Worm (Caenorhabditis elegans): ENCODE results near the gene anat-1.

anat-1 gene

DNA sequence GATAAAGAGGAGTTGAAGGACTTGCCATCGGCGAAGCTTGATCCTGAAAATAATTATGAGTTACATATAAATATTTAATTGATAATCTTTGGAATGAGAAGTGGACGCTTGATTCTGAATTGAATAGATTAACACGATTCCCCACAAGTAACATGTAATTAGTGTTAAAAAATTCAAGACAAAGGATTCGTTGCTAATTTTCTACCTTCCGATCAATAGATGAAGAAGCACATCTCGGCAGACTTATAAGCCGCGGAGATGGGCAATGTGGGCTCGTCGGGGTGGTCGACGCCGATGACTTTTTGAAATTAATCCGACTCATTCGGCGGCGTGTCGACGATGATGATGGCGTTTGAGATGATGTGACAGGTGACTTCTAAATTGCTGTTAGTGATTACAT, 23.6 kb upstream of the anat-1 start:
- no peak for TF ChIP-seq dox-1 (GFP tag; IDR thresholded peaks at IDR 0.05)
- no peak for TF ChIP-seq ztf-22 (GFP tag; optimal IDR thresholded peaks at IDR 0.05)
- no peak for TF ChIP-seq lsy-27 (tag; optimal IDR thresholded peaks at IDR 0.05; ENCODE audit: borderline replicate concordance, insufficient read depth)
- no peak for TF ChIP-seq efl-1 (GFP tag; optimal IDR thresholded peaks at IDR 0.05)
- no peak for TF ChIP-seq egl-44 (GFP tag; IDR thresholded peaks at IDR 0.05)
- TF ChIP-seq F49E8.2 (tag; optimal IDR thresholded peaks at IDR 0.05; ENCODE audit: insufficient read depth): no peak

DNA sequence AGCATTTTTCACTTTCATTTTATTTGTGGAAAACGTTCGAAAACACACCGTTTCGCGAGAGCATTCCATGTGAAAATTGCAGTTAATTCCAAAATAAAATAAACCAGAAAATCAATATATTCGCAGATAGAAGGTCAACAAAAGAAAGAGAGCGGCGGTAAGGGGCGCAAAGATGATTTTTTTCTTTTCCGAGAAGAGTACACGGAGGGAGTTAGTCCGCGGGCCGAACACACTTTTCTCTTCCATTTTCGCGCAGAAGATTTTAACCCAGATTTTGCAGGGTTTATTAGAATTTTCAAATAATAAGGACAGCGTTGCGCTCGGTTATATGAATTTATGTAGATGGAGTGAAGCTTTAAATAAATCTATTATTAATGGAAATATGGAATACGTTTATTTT, 23.0 kb upstream of the anat-1 start:
- TF ChIP-seq rcor-1 (GFP tag; IDR thresholded peaks at IDR 0.05): peak; percentile 11; the same call in 1 of the 2 replicates
- TF ChIP-seq snpc-3.4 (tag; optimal IDR thresholded peaks at IDR 0.05): peak; percentile 5
- 0 out of 2 replicates have a peak, but pooled peaks have one; percentile 22 for TF ChIP-seq mcd-1 (GFP tag; IDR thresholded peaks at IDR 0.05)
- peak; percentile 39; the same call in 1 of the 2 replicates for TF ChIP-seq madf-6 (GFP tag; IDR thresholded peaks at IDR 0.05)
- no peak for TF ChIP-seq ceh-58 (GFP tag; IDR thresholded peaks at IDR 0.05)
- TF ChIP-seq Y67H2A.10 (GFP tag; conservative IDR thresholded peaks at IDR 0.05): 0 out of 2 replicates have a peak, but pooled peaks have one; percentile 13
- TF ChIP-seq nhr-27 (tag; optimal IDR thresholded peaks at IDR 0.05): no peak
- TF ChIP-seq snpc-4 (GFP tag; optimal IDR thresholded peaks at IDR 0.05): no peak
- TF ChIP-seq snpc-4 (tag; optimal IDR thresholded peaks at IDR 0.05): peak in 3 of 4 experiments; percentile 58 to 71 (median 60)
- TF ChIP-seq ceh-27 (GFP tag; optimal IDR thresholded peaks at IDR 0.05): peak; percentile 39
- peak; percentile 5 for TF ChIP-seq unc-130 (GFP tag; optimal IDR thresholded peaks at IDR 0.05)
- no peak for TF ChIP-seq lag-1 (GFP tag; IDR thresholded peaks at IDR 0.05)
- no peak for TF ChIP-seq F55B11.4 (tag; optimal IDR thresholded peaks at IDR 0.05; ENCODE audit: borderline replicate concordance, insufficient read depth)
- no peak for TF ChIP-seq nfya-1 (tag; optimal IDR thresholded peaks at IDR 0.05; ENCODE audit: borderline replicate concordance, insufficient read depth)
- no peak for TF ChIP-seq attf-5 (GFP tag; optimal IDR thresholded peaks at IDR 0.05)
- no peak for TF ChIP-seq tbp1 (GFP tag; optimal IDR thresholded peaks at IDR 0.05)
- TF ChIP-seq ZK185.1 (tag; optimal IDR thresholded peaks at IDR 0.05; ENCODE audit: poor library complexity, severe bottlenecking): peak; percentile 12
- no peak for TF ChIP-seq egl-44 (GFP tag; IDR thresholded peaks at IDR 0.05)
- 0 out of 2 replicates have a peak, but pooled peaks have one; percentile 15 for TF ChIP-seq madf-8 (GFP tag; conservative IDR thresholded peaks at IDR 0.05)
- TF ChIP-seq K11D2.4 (GFP tag; IDR thresholded peaks at IDR 0.05): 0 out of 2 replicates have a peak, but pooled peaks have one; percentile 45
- TF ChIP-seq attf-3 (GFP tag; conservative IDR thresholded peaks at IDR 0.05): no peak

DNA sequence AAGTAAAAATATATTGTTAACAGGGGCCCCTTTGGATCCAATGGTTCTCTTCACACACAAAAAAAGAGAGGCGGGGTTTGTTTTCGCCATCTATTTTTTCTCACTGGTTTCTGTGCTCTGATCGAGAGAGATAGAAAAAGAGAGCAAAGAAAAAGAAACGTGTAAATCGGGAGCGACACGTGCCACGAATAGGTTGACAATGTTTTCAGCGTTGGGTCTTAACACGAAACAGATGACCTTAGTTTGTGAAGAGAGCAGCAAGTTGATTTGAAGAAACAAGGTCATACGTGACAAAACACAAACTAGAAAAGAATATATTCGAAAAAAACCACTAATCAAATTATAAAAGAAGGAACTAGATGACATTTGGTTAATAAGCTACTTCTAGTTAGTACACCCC, 22.1 kb upstream of the anat-1 start, which contains the start of gene lin-45:
Gene lin-45 (minus strand): TSS at position 82 of the 400 bp plus-strand sequence.
- TF ChIP-seq ets-4 (GFP tag; optimal IDR thresholded peaks at IDR 0.05) (no peak), unc-130 (GFP tag; optimal IDR thresholded peaks at IDR 0.05) (no peak), F23B12.7 (tag; optimal IDR thresholded peaks at IDR 0.05; ENCODE audit: insufficient read depth) (no peak)

DNA sequence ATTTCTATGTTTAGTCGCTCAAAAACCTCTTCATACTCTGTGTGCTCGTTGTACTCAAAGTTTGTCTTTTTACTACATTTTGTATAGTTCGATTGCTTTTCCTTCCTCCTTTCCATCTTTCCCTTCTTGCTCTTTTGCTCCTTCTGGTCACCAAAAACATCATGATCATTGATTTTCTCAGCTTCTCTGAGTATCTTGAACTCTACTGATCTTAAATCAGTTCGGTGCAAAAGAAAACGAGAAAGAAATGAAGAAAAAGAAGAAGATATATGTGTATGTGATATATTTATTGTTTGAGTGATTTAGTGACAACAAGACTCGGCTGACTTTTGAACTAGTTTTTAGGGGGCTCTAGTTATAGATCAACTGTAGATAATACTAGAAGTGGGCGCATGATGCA, 20.5 kb upstream of the anat-1 start:
- TF ChIP-seq egl-18 (GFP tag; IDR thresholded peaks at IDR 0.05): no peak
- TF ChIP-seq dox-1 (GFP tag; IDR thresholded peaks at IDR 0.05): no peak
- TF ChIP-seq nhr-90 (tag; optimal IDR thresholded peaks at IDR 0.05): no peak
- TF ChIP-seq F57C9.4 (tag; optimal IDR thresholded peaks at IDR 0.05): no peak
- no peak for TF ChIP-seq madf-10 (tag; optimal IDR thresholded peaks at IDR 0.05)

Data from whole organism, young adult.